Worm (Caenorhabditis elegans) whole organism, L4 larva: ENCODE measurements around the gene K08F9.1.

Source experiments
- ZK546.5 ChIP-seq, 2 experiments: sonication (generic microtip); optimal IDR thresholded peaks; 2 replicates each; lab custom pipeline; 2017; ENCODE audit warnings: missing biosample characterization in 2 of 2, missing genetic modification characterization in 2 of 2
- ama-1 ChIP-seq: fragments of 150-350 bp; optimal IDR thresholded peaks from 2 replicates; lab custom pipeline; 2014; ENCODE audit warnings: inconsistent platforms, mixed read lengths
- ceh-28 ChIP-seq: fragments of 150-350 bp; optimal IDR thresholded peaks from 2 replicates; lab custom pipeline; 2014; ENCODE audit warnings: missing biosample characterization, missing genetic modification reagents, missing genetic modification characterization
- lin-38 ChIP-seq: fragments of 200-800 bp; sonication (Bioruptor generic); IDR thresholded peaks from 2 replicates; pipeline ENCODE4 v1.3.6; 2022; ENCODE audit warnings: missing genetic modification reagents, missing genetic modification characterization, missing compliant biosample characterization
- mdl-1 ChIP-seq, 2 experiments: fragments of 150-350 bp in 1 of 2; sonication (generic microtip) in 1 of 2; optimal IDR thresholded peaks; 2 replicates each; lab custom pipeline; 2014 to 2017; ENCODE audit warnings: missing biosample characterization in 2 of 2, missing genetic modification characterization in 2 of 2
- nhr-11 ChIP-seq: fragments of 150-350 bp; optimal IDR thresholded peaks from 2 replicates; lab custom pipeline; 2014; ENCODE audit warnings: missing biosample characterization, missing genetic modification characterization
- nhr-237 ChIP-seq: sonication (generic microtip); optimal IDR thresholded peaks from 2 replicates; lab custom pipeline; 2017; ENCODE audit warnings: missing biosample characterization, missing genetic modification characterization
- nhr-6 ChIP-seq: fragments of 150-350 bp; optimal IDR thresholded peaks from 2 replicates; lab custom pipeline; 2014; ENCODE audit warnings: missing biosample characterization, missing genetic modification characterization
- nhr-77 ChIP-seq: fragments of 150-350 bp; optimal IDR thresholded peaks from 2 replicates; lab custom pipeline; 2014; ENCODE audit warnings: missing biosample characterization, missing genetic modification characterization
- spr-3 ChIP-seq: fragments of 200-800 bp; sonication (Bioruptor generic); optimal IDR thresholded peaks from 2 replicates; lab custom pipeline; 2018; ENCODE audit warnings: mild to moderate bottlenecking, missing genetic modification characterization, missing compliant biosample characterization
- tag-97 ChIP-seq: fragments of 200-800 bp; sonication (Bioruptor generic); IDR thresholded peaks from 2 replicates; pipeline ENCODE4 v1.3.6; 2022; ENCODE audit warnings: missing genetic modification characterization, missing compliant biosample characterization
- unc-39 ChIP-seq: sonication (generic microtip); optimal IDR thresholded peaks from 2 replicates; lab custom pipeline; 2017; ENCODE audit warnings: missing biosample characterization, missing genetic modification characterization
- ztf-11 ChIP-seq: fragments of 150-350 bp; optimal IDR thresholded peaks from 2 replicates; lab custom pipeline; 2014; ENCODE audit warnings: missing biosample characterization, missing genetic modification characterization

DNA sequence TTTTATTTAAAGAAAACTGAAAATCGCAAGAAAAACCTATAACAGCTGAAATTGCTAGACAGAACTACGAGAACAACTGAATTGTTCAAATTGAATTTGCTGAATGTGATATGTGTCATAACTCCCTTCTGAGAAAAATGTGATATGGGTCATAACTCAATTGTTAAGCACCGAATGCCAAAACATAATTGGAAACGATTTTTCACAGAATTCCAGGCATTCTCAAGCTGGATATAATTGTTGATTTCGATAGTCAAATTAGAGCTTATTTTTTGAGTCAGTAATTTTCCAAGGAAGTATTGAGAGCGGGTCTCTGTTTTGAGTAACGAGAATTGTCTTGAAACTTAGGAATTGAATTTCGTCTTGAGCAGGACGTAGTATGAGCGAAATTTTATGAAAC is 38.7 kb upstream of the K08F9.1 start:
- TF ChIP-seq ceh-28 (tag; lab: Kevin White, UChicago) (no peak), mdl-1 (tag; optimal IDR thresholded peaks at IDR 0.05; lab: Kevin White, UChicago) (no peak), ama-1 (lab: Kevin White, UChicago) (no peak), ztf-11 (tag; lab: Kevin White, UChicago) (no peak), nhr-11 (tag; lab: Kevin White, UChicago) (no peak), nhr-77 (tag; lab: Kevin White, UChicago) (no peak), unc-39 (tag; lab: Kevin White, UChicago) (no peak), spr-3 (GFP tag; lab: Kevin White, UChicago) (no peak), nhr-237 (tag; lab: Kevin White, UChicago) (no peak), ZK546.5 (tag; optimal IDR thresholded peaks at IDR 0.05; lab: Kevin White, UChicago) (no peak), tag-97 (no peak), nhr-6 (tag; lab: Kevin White, UChicago) (no peak), lin-38 (GFP tag; lab: Robert Waterston, UW) (no peak)
